Fruit fly (Drosophila melanogaster): ENCODE measurements around the gene Pgk.

Pgk gene

DNA sequence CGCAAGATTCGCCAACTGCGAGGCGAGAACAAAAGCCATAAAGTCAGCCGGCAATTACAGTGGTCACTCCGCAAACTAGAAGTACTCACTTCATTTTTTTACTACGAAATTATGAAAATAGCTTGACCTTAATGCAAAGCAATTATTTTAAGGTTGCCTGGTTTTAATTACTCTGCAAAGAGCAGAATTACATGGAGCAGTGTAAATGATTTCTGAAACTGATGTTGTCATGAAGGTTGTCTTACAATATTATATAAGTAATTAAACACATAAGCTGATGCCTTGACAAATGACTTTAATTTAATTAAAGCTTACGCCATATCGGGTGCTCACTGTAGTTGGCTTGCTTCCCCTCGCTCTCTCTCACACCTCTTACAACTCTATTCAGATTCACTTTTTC, 18.7 kb downstream of the Pgk start (continued):
- TF ChIP-seq CG3407 (GFP tag; optimal IDR thresholded peaks at IDR 0.05) (no peak), Hey (tag; optimal IDR thresholded peaks at IDR 0.05) (no peak), HLH3B (GFP tag; IDR thresholded peaks at IDR 0.05) (no peak), Ptx1 (GFP tag; IDR thresholded peaks at IDR 0.05) (peak; percentile 54), esg (GFP tag; conservative IDR thresholded peaks at IDR 0.05) (peak; percentile 39), CG7271 (tag; optimal IDR thresholded peaks at IDR 0.05) (no peak), grau (tag; optimal IDR thresholded peaks at IDR 0.05) (peak; percentile 89), vfl (GFP tag; optimal IDR thresholded peaks at IDR 0.05) (peak; percentile 24), CG2712 (tag; optimal IDR thresholded peaks at IDR 0.05) (peak; percentile 42), CG11504 (tag; optimal IDR thresholded peaks at IDR 0.05) (peak; percentile 65), CG34224 (GFP tag; IDR thresholded peaks at IDR 0.05; ENCODE audit: partially characterized antibody) (no peak), Atf6 (GFP tag; IDR thresholded peaks at IDR 0.05) (peak; percentile 48; the same call in 1 of the 2 replicates), CG18011 (GFP tag; optimal IDR thresholded peaks at IDR 0.05) (peak; percentile 11), CG31365 (tag; optimal IDR thresholded peaks at IDR 0.05) (no peak), CG14710 (tag; optimal IDR thresholded peaks at IDR 0.05) (no peak), oc (tag; optimal IDR thresholded peaks at IDR 0.05) (no peak), CG10147 (GFP tag; optimal IDR thresholded peaks at IDR 0.05) (peak; percentile 56), Tbp (GFP tag; optimal IDR thresholded peaks at IDR 0.05) (no peak), CG8388 (GFP tag; optimal IDR thresholded peaks at IDR 0.05) (no peak), Aef1 (GFP tag; IDR thresholded peaks at IDR 0.05) (peak; percentile 35; the same call in 2 of the 3 replicates), crc (GFP tag; optimal IDR thresholded peaks at IDR 0.05) (peak; percentile 26), CG1603 (tag; optimal IDR thresholded peaks at IDR 0.05) (peak; percentile 18), bab2 (GFP tag; optimal IDR thresholded peaks at IDR 0.05) (peak; percentile 12), tap (tag; optimal IDR thresholded peaks at IDR 0.05) (no peak), CG9727 (GFP tag; optimal IDR thresholded peaks at IDR 0.05) (peak; percentile 66), ind (GFP tag; optimal IDR thresholded peaks at IDR 0.05) (peak; percentile 40), Nf-YB (GFP tag; optimal IDR thresholded peaks at IDR 0.05) (no peak), Fer1 (GFP tag; optimal IDR thresholded peaks at IDR 0.05) (peak; percentile 69), Opbp (GFP tag; IDR thresholded peaks at IDR 0.05; ENCODE audit: partially characterized antibody) (no peak), CG11398 (GFP tag; optimal IDR thresholded peaks at IDR 0.05) (no peak), ara (GFP tag; IDR thresholded peaks at IDR 0.05) (no peak), ewg (GFP tag; optimal IDR thresholded peaks at IDR 0.05) (no peak), br (optimal IDR thresholded peaks at IDR 0.05) (no peak), dpn (GFP tag; optimal IDR thresholded peaks at IDR 0.05) (peak; percentile 43 to 57), NK7.1 (GFP tag; optimal IDR thresholded peaks at IDR 0.05) (peak; percentile 12), Lhr (GFP tag; optimal IDR thresholded peaks at IDR 0.05) (no peak), MBD-R2 (GFP tag; IDR thresholded peaks at IDR 0.05) (no peak; the same call in 1 of the 2 replicates), pan (optimal IDR thresholded peaks at IDR 0.05) (no peak), pan (GFP tag; optimal IDR thresholded peaks at IDR 0.05 in 1 of 2, IDR thresholded peaks at IDR 0.05 in 1 of 2) (peak in 1 of 2 experiments; percentile 23), Atf3 (GFP tag; optimal IDR thresholded peaks at IDR 0.05) (no peak), ERR (GFP tag; optimal IDR thresholded peaks at IDR 0.05) (no peak), CG6765 (GFP tag; optimal IDR thresholded peaks at IDR 0.05) (peak; percentile 27), Oaz (GFP tag; IDR thresholded peaks at IDR 0.05) (no peak), hth (optimal IDR thresholded peaks at IDR 0.05) (no peak), lola (GFP tag; optimal IDR thresholded peaks at IDR 0.05) (no peak), dmrt99B (tag; optimal IDR thresholded peaks at IDR 0.05) (no peak), schlank (tag; optimal IDR thresholded peaks at IDR 0.05) (peak; percentile 29), Max (GFP tag; optimal IDR thresholded peaks at IDR 0.05) (no peak), twi (tag; optimal IDR thresholded peaks at IDR 0.05) (no peak), TFAM (GFP tag; optimal IDR thresholded peaks at IDR 0.05) (no peak), Gug (GFP tag; IDR thresholded peaks at IDR 0.05) (peak; percentile 4; the same call in 1 of the 4 replicates), corto (GFP tag; optimal IDR thresholded peaks at IDR 0.05) (no peak)
